Fruit fly (Drosophila melanogaster) whole organism, larva: ENCODE data around the gene Mgat4a.

ENCODE experiments used
- noc ChIP-seq: fragments of 200-800 bp; sonication (Bioruptor generic); optimal IDR thresholded peaks from 3 replicates; lab custom pipeline; 2019; ENCODE audit warnings: missing biosample characterization, mild to moderate bottlenecking, missing genetic modification characterization, moderate library complexity

The Mgat4a gene

DNA sequence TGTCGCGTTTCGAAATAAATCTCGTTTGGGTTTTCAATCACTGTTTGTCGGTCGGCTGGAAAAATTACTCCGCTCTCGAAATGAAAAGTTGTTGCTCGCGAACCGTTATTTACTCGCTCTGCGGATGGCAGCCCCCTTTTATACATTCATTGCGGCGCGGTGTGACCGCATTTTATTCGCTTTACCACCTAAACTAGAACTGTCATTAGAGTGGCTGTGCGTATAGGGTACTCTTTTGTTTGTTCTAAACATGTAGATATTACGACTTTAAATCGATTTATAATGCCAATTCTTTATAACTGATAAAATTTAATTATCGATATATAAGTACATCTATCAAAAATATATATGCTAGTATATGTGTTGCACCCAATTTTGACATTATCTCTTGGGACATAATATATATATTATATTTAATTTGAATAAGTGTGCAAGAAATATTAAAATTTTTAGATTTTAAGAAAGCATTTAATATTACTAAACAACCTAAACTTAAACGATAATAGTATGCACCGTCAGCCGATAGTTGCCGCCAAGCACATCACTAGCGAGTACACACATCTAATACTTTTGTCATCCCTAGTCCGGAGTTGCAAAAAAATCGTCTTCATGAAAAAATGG is 24.5 kb downstream of the Mgat4a start, which contains the start of the genes bmm and Tdrd3:
bmm (minus strand) TSS at position 183 of the 621 bp plus-strand sequence.
Tdrd3 (plus strand) TSS at position 562 of the 621 bp plus-strand sequence.
- peak; percentile 78 for TF ChIP-seq noc (tag; lab: Kevin White, UChicago)

DNA sequence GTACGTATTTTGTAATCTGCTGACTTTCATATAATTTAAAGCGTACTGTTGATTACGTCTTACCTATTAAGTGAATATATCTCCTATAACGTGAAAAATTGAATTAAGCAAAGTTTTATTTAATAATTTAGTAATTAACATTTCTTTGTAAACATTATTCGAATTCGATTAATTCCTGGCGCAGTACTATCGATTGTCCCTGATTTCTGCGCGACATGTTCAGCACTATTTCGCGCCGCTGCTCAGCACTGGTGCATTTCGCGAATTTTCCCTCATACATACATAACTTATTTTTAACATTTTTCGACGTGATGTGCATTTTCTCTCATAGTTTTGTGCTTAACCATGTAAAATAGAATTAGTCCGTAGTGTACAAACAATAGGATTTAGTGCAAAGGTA is 27.8 kb downstream of the Mgat4a start, which contains the start of gene Helz:
Helz (plus strand) TSS at position 260 of the 400 bp plus-strand sequence.
- TF ChIP-seq noc (tag; lab: Kevin White, UChicago) = no peak

DNA sequence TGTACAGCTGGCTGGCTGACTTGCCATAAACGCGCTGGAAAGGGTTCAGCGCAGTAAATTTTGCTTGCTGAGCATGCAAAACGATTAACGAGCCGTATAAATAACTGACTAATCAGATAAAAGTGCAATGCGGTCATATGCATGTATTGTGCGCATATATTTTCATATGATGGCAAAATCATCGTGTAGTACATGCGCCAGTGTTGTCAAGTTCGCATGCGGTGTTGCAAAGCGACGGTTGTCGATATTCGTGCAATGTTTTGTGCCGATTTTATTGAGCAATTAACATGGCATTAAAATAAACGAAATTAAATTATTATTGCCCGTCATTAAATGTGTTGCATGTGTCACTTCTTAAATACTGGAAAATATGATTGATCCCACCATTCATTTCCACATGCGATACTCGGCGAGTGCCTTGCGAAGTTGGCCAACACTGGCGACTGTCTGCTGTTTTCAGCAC is 28.3 kb downstream of the Mgat4a start:
- TF ChIP-seq noc (tag; lab: Kevin White, UChicago) = peak; percentile 78

dm6 chr3L:14790849-14791646 is 29.2 kb downstream of the Mgat4a start:
- TF ChIP-seq noc (tag; lab: Kevin White, UChicago) = no peak

DNA sequence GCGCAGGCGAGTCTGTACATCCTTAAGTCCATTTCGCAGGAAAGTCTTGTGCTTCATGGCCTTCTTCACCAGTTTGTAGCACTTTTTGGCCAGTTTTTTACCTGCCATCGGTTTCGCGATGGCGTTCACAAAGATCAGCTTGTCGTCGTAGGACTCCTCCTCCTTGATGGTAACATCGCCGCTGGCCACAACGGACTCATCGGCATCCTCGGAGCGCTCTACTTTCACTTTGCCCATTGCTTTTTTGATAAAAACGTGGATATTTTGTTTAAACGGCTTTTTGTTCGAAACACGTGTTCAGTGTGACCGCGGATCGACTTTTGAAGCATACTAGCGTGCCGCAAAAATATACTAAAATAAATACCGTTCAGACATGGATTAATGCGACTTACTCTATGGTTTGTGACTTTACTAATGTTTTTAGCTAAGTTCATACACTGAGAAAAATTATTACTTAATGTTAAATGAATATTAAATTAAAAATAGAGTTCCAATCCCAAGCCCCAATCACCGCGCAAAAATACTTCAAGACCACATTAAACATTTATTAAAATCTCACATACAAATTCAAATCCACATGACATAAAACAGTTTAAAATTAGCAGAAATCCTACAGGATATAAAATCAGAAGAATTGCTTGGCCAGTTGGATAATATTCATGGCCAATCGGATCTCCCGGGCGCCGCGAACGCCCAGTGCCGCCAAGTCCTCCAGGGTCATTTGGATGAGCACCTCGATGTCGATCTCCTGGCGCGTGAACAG is 40.2 kb downstream of the Mgat4a start, which contains the start of gene NHP2:
NHP2 (minus strand) TSS at position 315 of the 763 bp plus-strand sequence.
- no peak for TF ChIP-seq noc (tag; lab: Kevin White, UChicago)

DNA sequence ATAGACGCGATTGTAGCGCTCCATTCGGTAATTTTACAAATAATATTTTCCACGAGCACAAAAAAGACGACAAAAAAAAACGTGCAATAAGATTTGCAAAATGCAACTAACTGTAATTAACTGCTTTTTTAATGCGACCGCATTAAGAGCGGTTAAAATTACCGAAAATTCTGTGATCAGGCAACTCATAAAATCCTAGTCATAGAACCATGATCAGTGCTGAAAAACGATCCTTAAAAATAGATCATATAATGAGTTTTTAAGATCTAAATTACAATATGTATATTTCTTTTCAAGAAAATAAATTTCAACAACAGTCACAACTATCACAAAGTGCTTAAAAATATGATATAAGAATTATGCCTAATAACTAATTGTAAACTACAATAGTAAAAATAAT is 41.4 kb downstream of the Mgat4a start, which contains the start of gene gnu:
gnu (minus strand) TSS at position 125 of the 400 bp plus-strand sequence.
- no peak for TF ChIP-seq noc (tag; lab: Kevin White, UChicago)

DNA sequence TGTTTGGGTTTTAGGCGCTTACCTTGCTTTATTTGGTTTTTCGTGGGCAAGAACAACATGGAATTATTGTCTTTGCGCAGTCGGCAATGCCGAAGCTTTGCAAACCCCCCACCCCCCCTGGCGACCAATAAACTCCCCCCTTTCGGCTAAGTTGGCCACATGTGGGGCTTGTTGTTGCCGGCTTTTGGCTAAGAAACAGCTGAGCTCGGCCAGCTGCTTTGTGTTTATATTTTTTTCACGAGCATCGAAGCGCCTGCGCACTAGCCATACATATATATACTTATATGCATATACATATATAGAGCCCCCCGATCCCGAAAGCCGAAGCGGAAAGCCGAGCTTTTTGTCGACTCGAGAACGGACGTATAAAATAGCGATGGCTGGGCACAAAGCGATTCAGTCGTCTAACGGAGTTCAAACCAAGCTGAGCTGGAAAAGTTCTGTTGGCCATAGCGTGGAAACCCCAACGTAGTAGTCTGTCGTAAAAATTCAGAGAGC is 42.9 kb downstream of the Mgat4a start, which contains the start of gene CG17839:
CG17839 (plus strand) TSS at position 413 of the 498 bp plus-strand sequence.
- TF ChIP-seq noc (tag; lab: Kevin White, UChicago) = no peak

- TF ChIP-seq noc (tag; lab: Kevin White, UChicago) = no peak
Observed at dm6 chr3L:14816666-14817065, 54.8 kb downstream of the Mgat4a start.
